Worm (Caenorhabditis elegans) whole organism, early embryonic: ENCODE results near the gene sul-1.

ENCODE experiments used
- B0310.2 ChIP-seq: sonication (generic microtip); optimal IDR thresholded peaks from 2 replicates; lab custom pipeline; 2016; ENCODE audit warnings: mild to moderate bottlenecking, missing genetic modification characterization, missing compliant biosample characterization
- F13C5.2 ChIP-seq: sonication (generic microtip); optimal IDR thresholded peaks from 2 replicates; lab custom pipeline; 2017; ENCODE audit warnings: mild to moderate bottlenecking, missing genetic modification characterization, inconsistent platforms, missing compliant biosample characterization
- aly-1 ChIP-seq: sonication (generic microtip); optimal IDR thresholded peaks from 2 replicates; lab custom pipeline; 2016; ENCODE audit warnings: missing genetic modification characterization, missing compliant biosample characterization
- ama-1 ChIP-seq: fragments of 150-350 bp; optimal IDR thresholded peaks from 2 replicates; lab custom pipeline; 2014
- ceh-13 ChIP-seq: fragments of 200-800 bp; sonication (Bioruptor generic); optimal IDR thresholded peaks from 2 replicates; lab custom pipeline; 2018; ENCODE audit warnings: mild to moderate bottlenecking, missing genetic modification characterization, missing compliant biosample characterization
- ceh-36 ChIP-seq: sonication (generic microtip); optimal IDR thresholded peaks from 2 replicates; lab custom pipeline; 2016; ENCODE audit warnings: missing genetic modification characterization, inconsistent platforms, missing compliant biosample characterization
- ets-7 ChIP-seq: sonication (generic microtip); optimal IDR thresholded peaks from 2 replicates; lab custom pipeline; 2016; ENCODE audit warnings: missing genotype, missing genetic modification characterization, missing compliant biosample characterization
- flt-1 ChIP-seq: fragments of 200-800 bp; sonication (Bioruptor generic); IDR thresholded peaks from 2 replicates; pipeline ENCODE4 v1.3.6; 2022; ENCODE audit warnings: missing genetic modification characterization, missing compliant biosample characterization
- hmbx-1 ChIP-seq: sonication (generic microtip); optimal IDR thresholded peaks from 2 replicates; lab custom pipeline; 2016; ENCODE audit warnings: mild to moderate bottlenecking, missing genetic modification characterization, missing compliant biosample characterization
- hmg-4 ChIP-seq: fragments of 200-800 bp; sonication (Bioruptor generic); optimal IDR thresholded peaks from 2 replicates; lab custom pipeline; 2018; ENCODE audit warnings: mild to moderate bottlenecking, missing genetic modification characterization, missing compliant biosample characterization
- hnd-1 ChIP-seq: sonication (generic microtip); optimal IDR thresholded peaks from 2 replicates; lab custom pipeline; 2016; ENCODE audit warnings: missing genetic modification characterization, missing compliant biosample characterization
- pes-1 ChIP-seq: fragments of 200-800 bp; sonication (Bioruptor generic); IDR thresholded peaks from 2 replicates; pipeline ENCODE4 v1.3.6; 2022; ENCODE audit warnings: missing genetic modification reagents, missing genetic modification characterization, missing compliant biosample characterization
- scrt-1 ChIP-seq: fragments of 200-800 bp; sonication (Bioruptor generic); IDR thresholded peaks from 2 replicates; pipeline ENCODE4 v1.3.6; 2022; ENCODE audit warnings: missing genetic modification characterization, missing compliant biosample characterization
- sea-1 ChIP-seq: fragments of 200-800 bp; sonication (Bioruptor generic); conservative IDR thresholded peaks from 2 replicates; pipeline ENCODE4 v1.3.6; 2022; ENCODE audit warnings: missing genetic modification characterization, missing compliant biosample characterization
- tbx-11 ChIP-seq: fragments of 200-800 bp; sonication (Bioruptor generic); IDR thresholded peaks from 2 replicates; pipeline ENCODE4 v1.3.6; 2022; ENCODE audit warnings: missing genetic modification characterization, missing compliant biosample characterization
- tbx-37 ChIP-seq: fragments of 200-800 bp; sonication (Bioruptor generic); conservative IDR thresholded peaks from 2 replicates; pipeline ENCODE4 v1.3.6; 2022; ENCODE audit warnings: missing genetic modification reagents, missing genetic modification characterization, missing compliant biosample characterization
- tra-4 ChIP-seq: sonication (generic microtip); optimal IDR thresholded peaks from 2 replicates; lab custom pipeline; 2017; ENCODE audit warnings: missing genetic modification characterization, missing compliant biosample characterization

Gene sul-1

DNA sequence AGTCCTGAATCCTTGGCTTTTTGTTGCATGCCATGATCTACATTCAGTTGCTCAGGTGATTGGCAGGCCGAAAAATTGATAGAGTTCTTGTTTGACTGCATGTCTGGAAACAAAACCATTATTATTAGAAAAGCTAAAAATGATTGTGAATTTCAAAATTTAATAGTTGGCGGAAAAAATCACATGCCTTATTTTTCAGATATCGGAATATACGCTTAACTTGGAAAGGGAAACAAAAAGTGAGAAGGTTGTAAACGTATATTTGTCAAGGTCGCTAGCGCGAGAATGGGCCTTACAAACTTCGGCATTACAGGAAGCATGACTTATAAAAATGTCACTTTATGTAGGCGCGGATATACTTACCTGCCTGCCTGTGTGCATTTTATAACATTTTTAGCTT is 967 bp upstream of the sul-1 start, which contains the start of gene K09C4.9:
K09C4.9 (minus strand) TSS at position 101 of the 400 bp plus-strand sequence.
- TF ChIP-seq hmg-4: no peak
- TF ChIP-seq ets-7 (tag; lab: Kevin White, UChicago): no peak

DNA sequence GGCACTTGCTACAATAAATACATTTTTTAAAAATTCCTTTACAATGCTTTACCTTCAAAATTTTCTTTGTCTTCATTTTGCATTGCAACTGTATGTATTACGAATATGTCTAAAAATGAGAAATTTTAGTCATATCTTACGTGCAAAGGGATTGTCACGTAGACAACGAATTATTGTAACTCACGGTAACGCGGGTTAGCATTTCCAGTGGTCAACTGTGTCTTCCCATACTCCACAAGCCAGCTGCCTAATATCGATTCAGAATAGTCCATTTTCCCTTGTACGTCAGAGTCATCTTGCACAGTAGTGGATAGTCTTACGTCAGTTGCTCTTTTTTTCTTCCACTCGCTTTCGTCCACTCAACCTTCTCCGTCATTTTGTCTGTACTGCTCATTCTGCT is 8.1 kb downstream of the sul-1 start, which contains the start of gene fbxb-71:
fbxb-71 (plus strand) TSS at position 301 of the 400 bp plus-strand sequence.
- no peak for TF ChIP-seq ets-7 (tag; lab: Kevin White, UChicago)
- no peak for TF ChIP-seq B0310.2 (tag; lab: Kevin White, UChicago)
- no peak for TF ChIP-seq tra-4 (tag; lab: Kevin White, UChicago)
- TF ChIP-seq ceh-36 (tag; lab: Kevin White, UChicago): no peak
- TF ChIP-seq hnd-1 (tag; lab: Kevin White, UChicago): no peak
- TF ChIP-seq tbx-11 (GFP tag; lab: Robert Waterston, UW): no peak
- no peak for TF ChIP-seq ceh-13
- no peak for TF ChIP-seq tbx-37 (GFP tag; lab: Robert Waterston, UW)
- no peak for TF ChIP-seq pes-1
- no peak for TF ChIP-seq aly-1 (tag; lab: Kevin White, UChicago)
- TF ChIP-seq scrt-1 (GFP tag; lab: Robert Waterston, UW): no peak
- TF ChIP-seq F13C5.2: no peak
- TF ChIP-seq ama-1 (lab: Kevin White, UChicago): no peak
- TF ChIP-seq hmg-4: no peak
- no peak for TF ChIP-seq sea-1 (GFP tag; lab: Robert Waterston, UW)
- no peak for TF ChIP-seq hmbx-1 (tag; lab: Kevin White, UChicago)
- no peak for TF ChIP-seq flt-1 (GFP tag; lab: Robert Waterston, UW)

DNA sequence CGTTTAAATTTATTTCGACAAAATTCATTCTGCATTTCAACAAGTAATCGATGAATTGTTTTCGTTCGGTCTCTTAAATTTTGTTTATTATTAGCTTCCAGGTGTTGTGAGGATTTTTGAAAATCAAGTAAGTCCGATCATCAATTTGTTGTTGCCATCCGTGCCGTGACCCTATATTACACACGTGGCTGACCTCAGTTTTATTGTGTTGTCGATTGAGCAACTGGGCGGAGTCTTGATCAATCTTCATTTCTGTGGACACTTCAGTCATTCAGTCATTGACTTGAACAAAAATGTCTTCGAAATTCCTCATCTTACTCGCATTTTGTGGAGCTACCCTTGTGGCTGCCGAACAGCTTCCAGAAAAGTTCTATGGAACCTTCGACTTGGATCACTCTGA is 10.2 kb downstream of the sul-1 start, which contains the start of gene lbp-2:
lbp-2 (plus strand) TSS at position 102 of the 400 bp plus-strand sequence.
- TF ChIP-seq B0310.2 (tag; lab: Kevin White, UChicago): no peak
- no peak for TF ChIP-seq tbx-37 (GFP tag; lab: Robert Waterston, UW)
- TF ChIP-seq tbx-11 (GFP tag; lab: Robert Waterston, UW): no peak
- TF ChIP-seq F13C5.2: no peak
- TF ChIP-seq hnd-1 (tag; lab: Kevin White, UChicago): no peak
- no peak for TF ChIP-seq ceh-13
- no peak for TF ChIP-seq aly-1 (tag; lab: Kevin White, UChicago)
- TF ChIP-seq scrt-1 (GFP tag; lab: Robert Waterston, UW): no peak
- TF ChIP-seq pes-1: no peak
- TF ChIP-seq ama-1 (lab: Kevin White, UChicago): no peak
- no peak for TF ChIP-seq tra-4 (tag; lab: Kevin White, UChicago)
- no peak for TF ChIP-seq hmbx-1 (tag; lab: Kevin White, UChicago)

DNA sequence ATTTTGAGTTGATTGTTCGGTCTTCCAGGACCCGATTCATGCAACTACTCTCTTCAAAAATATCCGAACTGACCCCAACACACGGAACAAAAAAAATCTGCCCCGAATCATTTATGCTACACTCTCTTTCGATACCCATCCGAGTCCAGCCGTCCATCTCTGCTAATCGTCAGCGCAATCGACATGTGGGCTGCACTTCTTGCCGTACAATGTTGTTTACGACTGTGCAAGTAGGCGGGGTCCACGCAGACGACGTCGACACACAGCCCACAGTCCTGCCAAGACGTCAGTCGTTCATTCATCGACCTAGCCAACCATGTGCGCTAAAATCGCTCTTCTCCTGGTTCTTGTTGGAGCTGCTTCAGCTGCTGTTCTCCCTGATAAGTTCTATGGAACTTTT is 11.9 kb downstream of the sul-1 start, which contains the start of gene lbp-1:
lbp-1 (plus strand) TSS at position 301 of the 400 bp plus-strand sequence.
- no peak for TF ChIP-seq scrt-1 (GFP tag; lab: Robert Waterston, UW)
- TF ChIP-seq aly-1 (tag; lab: Kevin White, UChicago): peak; percentile 32
- TF ChIP-seq hmg-4: peak; percentile 25
- TF ChIP-seq B0310.2 (tag; lab: Kevin White, UChicago): no peak
- no peak for TF ChIP-seq hnd-1 (tag; lab: Kevin White, UChicago)

DNA sequence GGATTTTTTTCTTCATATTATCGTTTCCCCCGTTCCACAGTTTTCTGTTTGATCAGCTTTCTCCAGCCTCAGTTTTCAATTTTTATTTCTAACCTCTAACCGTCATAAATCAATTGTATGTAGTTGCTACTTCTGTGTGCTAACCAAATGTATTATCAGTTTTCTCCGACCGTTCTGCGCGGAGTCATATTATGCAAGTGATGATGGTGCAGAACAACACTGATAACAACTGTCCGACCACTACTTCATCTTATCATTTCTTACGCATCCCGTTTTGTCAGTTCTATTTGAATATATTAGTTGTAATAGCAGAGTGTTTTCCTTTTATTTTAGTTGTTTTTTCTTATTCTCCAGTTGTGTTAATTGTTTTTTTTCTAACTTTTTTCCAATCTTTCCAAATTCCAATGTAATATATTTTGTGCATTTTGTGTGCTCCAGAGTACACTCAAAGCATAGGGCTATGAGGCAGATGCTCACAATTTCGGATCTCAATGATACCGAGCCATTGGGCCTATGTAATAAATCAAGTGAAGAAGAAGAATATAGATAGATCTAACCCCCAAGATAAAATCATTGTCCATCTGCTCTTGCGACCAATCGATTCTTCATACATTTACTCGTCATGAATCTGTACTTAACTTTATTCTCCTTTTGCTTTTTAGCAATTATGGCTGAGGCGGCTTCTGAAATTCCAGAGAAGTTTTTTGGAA is 13.8 kb downstream of the sul-1 start, which contains the start of gene lbp-3:
lbp-3 (plus strand) TSS at position 589 of the 710 bp plus-strand sequence.
- TF ChIP-seq ama-1 (lab: Kevin White, UChicago) (no peak), tra-4 (tag; lab: Kevin White, UChicago) (no peak), scrt-1 (GFP tag; lab: Robert Waterston, UW) (no peak), ceh-13 (no peak), pes-1 (no peak), aly-1 (tag; lab: Kevin White, UChicago) (no peak), ceh-36 (tag; lab: Kevin White, UChicago) (no peak), ets-7 (tag; lab: Kevin White, UChicago) (no peak), hnd-1 (tag; lab: Kevin White, UChicago) (no peak), tbx-11 (GFP tag; lab: Robert Waterston, UW) (no peak), tbx-37 (GFP tag; lab: Robert Waterston, UW) (no peak), B0310.2 (tag; lab: Kevin White, UChicago) (no peak), flt-1 (GFP tag; lab: Robert Waterston, UW) (no peak), F13C5.2 (no peak), sea-1 (GFP tag; lab: Robert Waterston, UW) (no peak), hmg-4 (no peak), hmbx-1 (tag; lab: Kevin White, UChicago) (no peak)

DNA sequence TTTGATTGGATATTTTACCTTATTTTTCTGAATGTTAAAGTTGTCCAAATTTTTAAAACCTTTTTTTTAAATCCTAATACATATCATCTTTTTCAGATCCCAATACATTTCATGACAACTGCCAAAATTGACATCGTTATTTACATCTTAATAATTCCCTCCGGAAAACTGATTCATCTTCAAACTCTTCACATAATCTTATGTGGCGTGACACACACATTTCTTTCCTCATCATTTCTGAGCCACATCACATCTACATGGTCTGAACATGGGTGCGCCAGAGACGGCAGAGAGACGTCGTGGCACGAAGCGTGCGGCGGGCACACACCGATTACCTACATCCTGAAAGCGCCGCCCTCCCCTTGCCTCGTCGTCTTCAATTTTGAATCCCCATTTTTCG is 18.2 kb downstream of the sul-1 start, which contains the start of gene tba-9:
tba-9 (plus strand) TSS at position 301 of the 400 bp plus-strand sequence.
- no peak for TF ChIP-seq tra-4 (tag; lab: Kevin White, UChicago)

DNA sequence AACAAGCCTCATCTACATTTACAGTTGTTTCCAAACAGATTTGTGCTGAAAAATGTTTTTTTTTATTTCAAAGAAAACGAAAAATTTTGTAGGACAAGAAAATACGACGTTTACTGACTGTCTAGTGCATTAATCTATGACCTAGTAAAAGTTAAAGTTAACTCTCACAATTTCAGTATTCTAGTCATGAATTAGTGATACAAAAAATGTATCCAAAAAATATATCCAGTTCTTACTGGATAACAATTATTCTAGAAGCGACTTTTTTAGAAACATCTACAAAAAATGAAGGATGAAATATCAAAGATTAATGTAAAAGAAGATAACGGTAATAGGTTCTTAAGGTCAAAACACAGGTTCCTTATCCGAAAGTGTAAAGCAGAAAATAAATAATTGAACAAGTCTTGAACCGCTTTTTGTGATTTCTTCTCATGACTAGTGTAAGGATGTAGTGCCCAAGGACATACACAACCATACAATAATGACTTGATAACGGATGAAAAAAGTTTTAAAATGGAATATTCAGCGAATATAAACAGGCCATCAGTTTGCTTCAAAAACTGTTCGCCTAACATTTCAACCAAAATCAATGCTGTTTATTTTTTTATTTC is 20.1 kb downstream of the sul-1 start, which contains the start of gene pqn-37:
pqn-37 (minus strand) TSS at position 51 of the 611 bp plus-strand sequence.
- TF ChIP-seq ama-1 (lab: Kevin White, UChicago) (no peak), pes-1 (no peak)
